Fruit fly (Drosophila melanogaster) whole organism, embryonic: ENCODE data around the gene CG9302.
A peak's percentile ranks its signal among the peaks of the same experiment; 100 is the strongest.

Experiments used
- Aef1 ChIP-seq: fragments of 200-800 bp; sonication (Bioruptor generic); IDR thresholded peaks from 3 replicates; pipeline ENCODE4 v1.3.6; 2022; ENCODE audit warnings: missing biosample characterization, missing genetic modification characterization
- Atf3 ChIP-seq: fragments of 200-800 bp; sonication (Bioruptor generic); optimal IDR thresholded peaks from 3 replicates; lab custom pipeline; 2016; ENCODE audit warnings: missing biosample characterization, missing genetic modification characterization
- B-H1 ChIP-seq: fragments of 200-800 bp; sonication (Bioruptor generic); IDR thresholded peaks from 3 replicates; pipeline ENCODE4 v1.3.6; 2022; ENCODE audit warnings: missing biosample characterization, missing genetic modification characterization
- Bgb ChIP-seq: fragments of 200-800 bp; sonication (Bioruptor generic); IDR thresholded peaks from 2 replicates; pipeline ENCODE4 v1.3.6; 2022; ENCODE audit warnings: missing biosample characterization, missing genetic modification characterization; ENCODE audit not compliant: partially characterized antibody
- CG10462 ChIP-seq: fragments of 200-800 bp; sonication (Bioruptor generic); optimal IDR thresholded peaks from 2 replicates; lab custom pipeline; 2016; ENCODE audit warnings: missing biosample characterization, missing genetic modification characterization
- CG10654 ChIP-seq: fragments of 200-800 bp; sonication (Bioruptor generic); optimal IDR thresholded peaks from 2 replicates; lab custom pipeline; 2016; ENCODE audit warnings: missing biosample characterization, missing genetic modification characterization
- CG11398 ChIP-seq: fragments of 200-800 bp; sonication (Bioruptor generic); optimal IDR thresholded peaks from 2 replicates; lab custom pipeline; 2016; ENCODE audit warnings: missing biosample characterization, missing genetic modification characterization
- CG12769 ChIP-seq: fragments of 200-800 bp; sonication (Bioruptor generic); optimal IDR thresholded peaks from 2 replicates; lab custom pipeline; 2019; ENCODE audit warnings: missing biosample characterization, mild to moderate bottlenecking, missing genetic modification characterization, moderate library complexity
- CG14965 ChIP-seq: fragments of 200-800 bp; sonication (Bioruptor generic); optimal IDR thresholded peaks from 2 replicates; lab custom pipeline; 2016; ENCODE audit warnings: missing biosample characterization, missing genetic modification characterization, borderline replicate concordance
- CG1647 ChIP-seq: fragments of 200-800 bp; sonication (Bioruptor generic); optimal IDR thresholded peaks from 3 replicates; lab custom pipeline; 2016; ENCODE audit warnings: missing biosample characterization, missing genetic modification characterization
- CG16813 ChIP-seq: fragments of 200-800 bp; sonication (Bioruptor generic); IDR thresholded peaks from 3 replicates; pipeline ENCODE4 v1.3.6; 2022; ENCODE audit warnings: missing biosample characterization, missing genetic modification characterization; ENCODE audit not compliant: partially characterized antibody
- CG17361 ChIP-seq: fragments of 200-800 bp; sonication (Bioruptor generic); IDR thresholded peaks from 3 replicates; pipeline ENCODE4 v1.3.6; 2022; ENCODE audit warnings: missing biosample characterization, missing genetic modification characterization
- CG18476 ChIP-seq: fragments of 200-800 bp; sonication (Bioruptor generic); optimal IDR thresholded peaks from 2 replicates; lab custom pipeline; 2016; ENCODE audit warnings: missing biosample characterization, mild to moderate bottlenecking, missing genetic modification characterization
- CG30403 ChIP-seq: fragments of 200-800 bp; sonication (Bioruptor generic); optimal IDR thresholded peaks from 3 replicates; lab custom pipeline; 2016; ENCODE audit warnings: missing biosample characterization, missing genetic modification characterization
- CG3065 ChIP-seq: fragments of 200-800 bp; sonication (Bioruptor generic); optimal IDR thresholded peaks from 2 replicates; lab custom pipeline; 2016; ENCODE audit warnings: missing biosample characterization, missing genetic modification characterization
- CG32532 ChIP-seq: fragments of 200-800 bp; sonication (Bioruptor generic); IDR thresholded peaks from 2 replicates; pipeline ENCODE4 v1.3.6; 2022; ENCODE audit warnings: missing biosample characterization, missing genetic modification characterization
- CG3726 ChIP-seq: fragments of 200-800 bp; sonication (Bioruptor generic); IDR thresholded peaks from 3 replicates; pipeline ENCODE4, ENCODE4 v1.3.6; 2022; ENCODE audit warnings: missing biosample characterization, missing genetic modification characterization
- CG4360 ChIP-seq: fragments of 200-800 bp; sonication (Bioruptor generic); IDR thresholded peaks from 2 replicates; pipeline ENCODE4 v1.3.6; 2022; ENCODE audit warnings: missing biosample characterization, missing genetic modification characterization
- CG5245 ChIP-seq: fragments of 200-800 bp; sonication (Bioruptor generic); optimal IDR thresholded peaks from 3 replicates; lab custom pipeline; 2016; ENCODE audit warnings: missing biosample characterization, missing genetic modification characterization
- CG7786 ChIP-seq: fragments of 200-800 bp; sonication (Bioruptor generic); optimal IDR thresholded peaks from 2 replicates; lab custom pipeline; 2016; ENCODE audit warnings: missing biosample characterization, missing genetic modification characterization
- CG9437 ChIP-seq: fragments of 200-800 bp; sonication (Bioruptor generic); optimal IDR thresholded peaks from 2 replicates; lab custom pipeline; 2018; ENCODE audit warnings: missing biosample characterization, mild to moderate bottlenecking, missing genetic modification characterization
- Chrac-16 ChIP-seq: fragments of 200-800 bp; sonication (Bioruptor generic); optimal IDR thresholded peaks from 3 replicates; lab custom pipeline; 2016; ENCODE audit warnings: missing biosample characterization, missing genetic modification characterization
- Dref ChIP-seq: fragments of 200-800 bp; sonication (Bioruptor generic); IDR thresholded peaks from 2 replicates; pipeline ENCODE4 v1.3.6; 2022; ENCODE audit warnings: missing biosample characterization, missing genetic modification characterization
- E2f1 ChIP-seq: fragments of 200-800 bp; sonication (Bioruptor generic); IDR thresholded peaks from 2 replicates; pipeline ENCODE4 v1.3.6; 2022; ENCODE audit warnings: missing biosample characterization, missing genetic modification characterization
- Eip74EF ChIP-seq, 2 experiments: fragments of 200-800 bp in 1 of 2; fragments of >200 bp in 1 of 2; sonication (Bioruptor generic) in 1 of 2; optimal IDR thresholded peaks; 2 replicates each; lab custom pipeline; 2017 to 2019; ENCODE audit warnings: missing biosample characterization in 2 of 2, missing genetic modification characterization in 2 of 2, mild to moderate bottlenecking in 1 of 2, moderate library complexity in 1 of 2
- Max ChIP-seq: fragments of 200-800 bp; sonication (Bioruptor generic); optimal IDR thresholded peaks from 2 replicates; lab custom pipeline; 2016; ENCODE audit warnings: missing biosample characterization, mild to moderate bottlenecking, missing genetic modification characterization
- Med ChIP-seq: fragments of 200-800 bp; sonication (Bioruptor generic); peaks from one replicate; lab custom pipeline; 2016; ENCODE audit warnings: missing biosample characterization, missing genetic modification characterization, mild to moderate bottlenecking, inconsistent platforms, moderate library complexity
- Myb ChIP-seq: fragments of 200-800 bp; sonication (Bioruptor generic); optimal IDR thresholded peaks from 2 replicates; lab custom pipeline; 2016; ENCODE audit warnings: missing biosample characterization, missing genetic modification characterization
- NFAT ChIP-seq: fragments of 200-800 bp; sonication (Bioruptor generic); IDR thresholded peaks from 2 replicates; pipeline ENCODE4 v1.3.6; 2022; ENCODE audit warnings: missing biosample characterization, missing genetic modification characterization
- NK7.1 ChIP-seq: fragments of 200-800 bp; sonication (Bioruptor generic); optimal IDR thresholded peaks from 3 replicates; lab custom pipeline; 2016; ENCODE audit warnings: missing biosample characterization, missing genetic modification characterization
- Usf ChIP-seq: fragments of 200-800 bp; sonication (Bioruptor generic); optimal IDR thresholded peaks from 2 replicates; lab custom pipeline; 2017; ENCODE audit warnings: missing genotype, missing biosample characterization, missing genetic modification characterization
- Xbp1 ChIP-seq: fragments of 200-800 bp; sonication (Bioruptor generic); optimal IDR thresholded peaks from 3 replicates; lab custom pipeline; 2016; ENCODE audit warnings: missing biosample characterization, mild to moderate bottlenecking, missing genetic modification characterization
- bcd ChIP-seq: fragments of 200-800 bp; sonication (Bioruptor generic); optimal IDR thresholded peaks from 2 replicates; lab custom pipeline; 2017; ENCODE audit warnings: missing biosample characterization, mild to moderate bottlenecking, missing genetic modification characterization
- bsh ChIP-seq, 2 experiments: fragments of 200-800 bp; sonication (Bioruptor generic); optimal IDR thresholded peaks; 2 replicates each; lab custom pipeline; 2017 to 2018; ENCODE audit warnings: mild to moderate bottlenecking in 2 of 2, missing biosample characterization in 2 of 2, missing genetic modification characterization in 2 of 2, moderate library complexity in 1 of 2
- dpn ChIP-seq, 2 experiments: fragments of 200-800 bp; sonication (Bioruptor generic); optimal IDR thresholded peaks; 3 replicates each; lab custom pipeline; 2016; ENCODE audit warnings: missing biosample characterization in 2 of 2, missing genetic modification characterization in 2 of 2
- ewg ChIP-seq: fragments of 200-800 bp; sonication (Bioruptor generic); optimal IDR thresholded peaks from 3 replicates; lab custom pipeline; 2017; ENCODE audit warnings: mild to moderate bottlenecking, missing biosample characterization, missing genetic modification reagents, missing genetic modification characterization
- fd64A ChIP-seq: fragments of 200-800 bp; sonication (Bioruptor generic); optimal IDR thresholded peaks from 3 replicates; lab custom pipeline; 2018; ENCODE audit warnings: missing biosample characterization, mild to moderate bottlenecking, missing genetic modification characterization
- gem ChIP-seq: fragments of 200-800 bp; sonication (Bioruptor generic); optimal IDR thresholded peaks from 2 replicates; lab custom pipeline; 2019; ENCODE audit warnings: missing biosample characterization, mild to moderate bottlenecking, missing genetic modification characterization, moderate library complexity
- gsb ChIP-seq: fragments of 200-800 bp; sonication (Bioruptor generic); IDR thresholded peaks from 2 replicates; pipeline ENCODE4 v1.3.6; 2022; ENCODE audit warnings: missing biosample characterization, missing genetic modification characterization
- lbe ChIP-seq: fragments of 200-800 bp; sonication (Bioruptor generic); optimal IDR thresholded peaks from 2 replicates; lab custom pipeline; 2016; ENCODE audit warnings: missing biosample characterization, mild to moderate bottlenecking, missing genetic modification characterization
- lilli ChIP-seq: fragments of 200-800 bp; sonication (Bioruptor generic); optimal IDR thresholded peaks from 3 replicates; lab custom pipeline; 2016; ENCODE audit warnings: missing biosample characterization, missing genetic modification characterization
- mld ChIP-seq: fragments of 200-800 bp; sonication (Bioruptor generic); IDR thresholded peaks from 3 replicates; pipeline ENCODE4 v1.3.6; 2022; ENCODE audit warnings: missing biosample characterization, missing genetic modification characterization; ENCODE audit not compliant: partially characterized antibody
- nmo ChIP-seq: fragments of 200-800 bp; sonication (Bioruptor generic); optimal IDR thresholded peaks from 2 replicates; lab custom pipeline; 2018; ENCODE audit warnings: missing biosample characterization, mild to moderate bottlenecking, missing genetic modification characterization, moderate library complexity
- nom ChIP-seq: fragments of 200-800 bp; sonication (Bioruptor generic); optimal IDR thresholded peaks from 2 replicates; lab custom pipeline; 2017; ENCODE audit warnings: missing biosample characterization, missing genetic modification characterization, mild to moderate bottlenecking, moderate library complexity, missing genetic modification reagents
- otp ChIP-seq: fragments of 200-800 bp; sonication (Bioruptor generic); IDR thresholded peaks from 3 replicates; pipeline ENCODE4, ENCODE4 v1.3.6; 2022; ENCODE audit warnings: missing biosample characterization, missing genetic modification characterization
- ranshi ChIP-seq: fragments of 200-800 bp; sonication (Bioruptor generic); IDR thresholded peaks from 2 replicates; pipeline ENCODE4 v1.3.6; 2022; ENCODE audit warnings: missing biosample characterization, missing genetic modification characterization
- sens ChIP-seq: fragments of 200-800 bp; sonication (Bioruptor generic); peaks from one replicate; lab custom pipeline; 2016; ENCODE audit warnings: missing biosample characterization, missing genetic modification characterization
- shn ChIP-seq: fragments of 200-800 bp; sonication (Bioruptor generic); optimal IDR thresholded peaks from 3 replicates; lab custom pipeline; 2016; ENCODE audit warnings: missing biosample characterization, missing genetic modification characterization
- stwl ChIP-seq: fragments of 200-800 bp; sonication (Bioruptor generic); optimal IDR thresholded peaks from 3 replicates; lab custom pipeline; 2018; ENCODE audit warnings: missing biosample characterization, mild to moderate bottlenecking, missing genetic modification characterization, moderate library complexity
- tna ChIP-seq: fragments of 200-800 bp; sonication (Bioruptor generic); IDR thresholded peaks from 2 replicates; pipeline ENCODE4 v1.3.6; 2022; ENCODE audit warnings: missing biosample characterization, missing genetic modification characterization; ENCODE audit not compliant: partially characterized antibody

The CG9302 gene

dm6 chr2L:13370762-13371161 lies 7.6 kb downstream of the CG9302 start, which contains the start of gene ND-B22 (continued):
- TF ChIP-seq Myb (GFP tag; lab: Kevin White, UChicago) (peak; percentile 73), shn (GFP tag; lab: Kevin White, UChicago) (peak; percentile 6), Aef1 (GFP tag; lab: Robert Waterston, UW) (peak; percentile 64), sens (GFP tag; lab: Kevin White, UChicago) (peak; percentile 64), Bgb (GFP tag; lab: Robert Waterston, UW) (peak; percentile 71), Dref (GFP tag; lab: Robert Waterston, UW) (0 out of 2 replicates have a peak, but pooled peaks have one; percentile 24), NFAT (GFP tag; lab: Robert Waterston, UW) (no peak; the same call in 1 of the 2 replicates), dpn (GFP tag; optimal IDR thresholded peaks at IDR 0.05; lab: Kevin White, UChicago) (peak; percentile 38 to 51), CG10462 (GFP tag; lab: Kevin White, UChicago) (no peak), gsb (GFP tag; lab: Robert Waterston, UW) (no peak), CG16813 (GFP tag; lab: Robert Waterston, UW) (peak; percentile 21; the same call in 1 of the 3 replicates), CG7786 (GFP tag; lab: Kevin White, UChicago) (peak; percentile 5), lbe (GFP tag; lab: Kevin White, UChicago) (peak; percentile 56), bsh (GFP tag; optimal IDR thresholded peaks at IDR 0.05; lab: Kevin White, UChicago) (peak in 1 of 2 experiments; percentile 26), CG5245 (GFP tag; lab: Kevin White, UChicago) (peak; percentile 25), bcd (GFP tag; lab: Kevin White, UChicago) (peak; percentile 37), tna (0 out of 2 replicates have a peak, but pooled peaks have one; percentile 33), CG17361 (GFP tag; lab: Robert Waterston, UW) (peak; percentile 39; the same call in 1 of the 3 replicates), Usf (no peak), CG30403 (GFP tag; lab: Kevin White, UChicago) (peak; percentile 58), nom (peak; percentile 37), Med (GFP tag; lab: Kevin White, UChicago) (peak; percentile 88), Chrac-16 (peak; percentile 15), CG12769 (no peak), CG9437 (no peak), B-H1 (GFP tag; lab: Robert Waterston, UW) (no peak), CG10654 (GFP tag; lab: Kevin White, UChicago) (peak; percentile 31), nmo (GFP tag; lab: Kevin White, UChicago) (peak; percentile 39), stwl (tag; lab: Kevin White, UChicago) (peak; percentile 96), ewg (peak; percentile 52), CG14965 (GFP tag; lab: Kevin White, UChicago) (no peak), Eip74EF (GFP tag; optimal IDR thresholded peaks at IDR 0.05; lab: Kevin White, UChicago) (no peak), fd64A (GFP tag; lab: Kevin White, UChicago) (no peak), otp (GFP tag; lab: Robert Waterston, UW) (no peak), mld (no peak), E2f1 (GFP tag; lab: Robert Waterston, UW) (no peak), Xbp1 (peak; percentile 55), CG32532 (GFP tag; lab: Robert Waterston, UW) (peak; percentile 57), CG3065 (GFP tag; lab: Kevin White, UChicago) (no peak), CG4360 (peak; percentile 97), lilli (GFP tag; lab: Kevin White, UChicago) (peak; percentile 67), CG3726 (GFP tag; lab: Robert Waterston, UW) (no peak), Atf3 (no peak), ranshi (GFP tag; lab: Robert Waterston, UW) (0 out of 2 replicates have a peak, but pooled peaks have one; percentile 22), CG11398 (GFP tag; lab: Kevin White, UChicago) (no peak), CG18476 (GFP tag; lab: Kevin White, UChicago) (peak; percentile 1), Max (GFP tag; lab: Kevin White, UChicago) (peak; percentile 30), CG1647 (GFP tag; lab: Kevin White, UChicago) (peak; percentile 54), gem (tag; lab: Kevin White, UChicago) (peak; percentile 43), NK7.1 (peak; percentile 34)
